Worm (Caenorhabditis elegans): ENCODE data around the gene T07G12.2.

The T07G12.2 gene

ce11 chrIV:10521106-10521505, 9.4 kb upstream of the T07G12.2 start, which contains the start of gene cal-4:
cal-4 (plus strand) TSS chrIV:10521406.
- TF ChIP-seq Y105C5A.15 (GFP tag; IDR thresholded peaks at IDR 0.05) (no peak), fos-1 (tag; optimal IDR thresholded peaks at IDR 0.05) (no peak), lin-39 (tag; optimal IDR thresholded peaks at IDR 0.05) (no peak), Y48G9A.11 (GFP tag; IDR thresholded peaks at IDR 0.05) (no peak), aha-1 (tag) (peak; percentile 57), mxl-2 (GFP tag; conservative IDR thresholded peaks at IDR 0.05) (no peak)

- no peak for TF ChIP-seq lin-13 (GFP tag; optimal IDR thresholded peaks at IDR 0.05)
- 0 out of 2 replicates have a peak, but pooled peaks have one; percentile 20 for TF ChIP-seq Y48G9A.11 (GFP tag; IDR thresholded peaks at IDR 0.05)
- TF ChIP-seq madf-9 (GFP tag; conservative IDR thresholded peaks at IDR 0.05), result no peak
- TF ChIP-seq hlh-30 (tag; optimal IDR thresholded peaks at IDR 0.05; ENCODE audit: insufficient read depth), result no peak
- TF ChIP-seq fkh-10 (GFP tag; optimal IDR thresholded peaks at IDR 0.05), result peak; percentile 49
- no peak for TF ChIP-seq ceh-82 (tag; optimal IDR thresholded peaks at IDR 0.05)
- TF ChIP-seq ama-1 (optimal IDR thresholded peaks at IDR 0.05), result no peak
- TF ChIP-seq daf-12 (tag; optimal IDR thresholded peaks at IDR 0.05), result no peak
- TF ChIP-seq zfp-2 (tag; optimal IDR thresholded peaks at IDR 0.05), result no peak
- peak; percentile 57 for TF ChIP-seq aha-1 (tag)
- TF ChIP-seq F26F4.8 (GFP tag; conservative IDR thresholded peaks at IDR 0.05), result no peak
- no peak for TF ChIP-seq ces-1 (GFP tag; optimal IDR thresholded peaks at IDR 0.05)
- TF ChIP-seq nhr-10 (tag; optimal IDR thresholded peaks at IDR 0.05), result no peak
These were observed 6.2 kb upstream of the T07G12.2 start, which contains the start of gene C02F4.5 for ce11 chrIV:10524095-10524829. C02F4.5 (minus strand) TSS chrIV:10524145.

ce11 chrIV:10533639-10534038, 3.1 kb downstream of the T07G12.2 start, which contains the start of gene T07G12.3:
T07G12.3 (plus strand) TSS chrIV:10533939.
- TF ChIP-seq mxl-2 (GFP tag; conservative IDR thresholded peaks at IDR 0.05), result no peak
- TF ChIP-seq ceh-32 (tag; optimal IDR thresholded peaks at IDR 0.05; ENCODE audit: poor library complexity), result no peak

- TF ChIP-seq duxl-1 (tag; optimal IDR thresholded peaks at IDR 0.05; ENCODE audit: poor library complexity), result no peak
- TF ChIP-seq aha-1 (tag), result peak; percentile 82
- TF ChIP-seq hif-1 (tag; optimal IDR thresholded peaks at IDR 0.05), result no peak
- no peak for TF ChIP-seq daf-8 (GFP tag; IDR thresholded peaks at IDR 0.05)
- TF ChIP-seq mdl-1 (tag; optimal IDR thresholded peaks at IDR 0.05), result no peak
- no peak for TF ChIP-seq ceh-82 (tag; optimal IDR thresholded peaks at IDR 0.05)
These were observed 8.1 kb downstream of the T07G12.2 start, which contains the start of gene T07G12.4 for ce11 chrIV:10538584-10538983. T07G12.4 (minus strand) TSS chrIV:10538684.

- TF ChIP-seq daf-12 (tag; optimal IDR thresholded peaks at IDR 0.05), result no peak
- TF ChIP-seq nhr-28 (tag; optimal IDR thresholded peaks at IDR 0.05), result peak; percentile 18
- TF ChIP-seq hif-1 (tag; optimal IDR thresholded peaks at IDR 0.05), result no peak
- no peak for TF ChIP-seq ceh-44 (GFP tag; IDR thresholded peaks at IDR 0.05)
- no peak for TF ChIP-seq duxl-1 (tag; optimal IDR thresholded peaks at IDR 0.05; ENCODE audit: poor library complexity)
These were observed 11.8 kb downstream of the T07G12.2 start for ce11 chrIV:10542283-10542682.

ce11 chrIV:10543361-10543760, 12.9 kb downstream of the T07G12.2 start:
- TF ChIP-seq mxl-3 (GFP tag; optimal IDR thresholded peaks at IDR 0.05) (no peak), lin-39 (tag; optimal IDR thresholded peaks at IDR 0.05) (no peak), F37D6.2 (tag; optimal IDR thresholded peaks at IDR 0.05) (no peak), nhr-28 (tag; optimal IDR thresholded peaks at IDR 0.05) (peak; percentile 65), T26A8.4 (GFP tag; IDR thresholded peaks at IDR 0.05) (no peak), zip-11 (GFP tag; IDR thresholded peaks at IDR 0.05) (no peak), nhr-41 (GFP tag; IDR thresholded peaks at IDR 0.05) (no peak), zag-1 (tag; optimal IDR thresholded peaks at IDR 0.05) (no peak), nhr-102 (tag; optimal IDR thresholded peaks at IDR 0.05) (no peak), egl-43 (GFP tag; IDR thresholded peaks at IDR 0.05) (no peak), hlh-11 (tag; optimal IDR thresholded peaks at IDR 0.05) (peak; percentile 57), ceh-28 (tag; optimal IDR thresholded peaks at IDR 0.05) (no peak), daf-12 (tag; optimal IDR thresholded peaks at IDR 0.05) (no peak), cey-2 (tag; optimal IDR thresholded peaks at IDR 0.05; ENCODE audit: borderline replicate concordance, insufficient read depth) (no peak), php-3 (GFP tag; IDR thresholded peaks at IDR 0.05) (peak; percentile 56; the same call in 1 of the 2 replicates), hif-1 (tag; optimal IDR thresholded peaks at IDR 0.05) (no peak), dmd-6 (GFP tag; IDR thresholded peaks at IDR 0.05) (peak; percentile 74), dve-1 (tag; optimal IDR thresholded peaks at IDR 0.05; ENCODE audit: insufficient read depth) (peak; percentile 62), dmd-8 (GFP tag; IDR thresholded peaks at IDR 0.05) (no peak), ztf-7 (tag; optimal IDR thresholded peaks at IDR 0.05) (no peak)
